Fruit fly (Drosophila melanogaster) whole organism: Measurements from ENCODE around the gene CG42751.

Experiments used
- CG8478 ChIP-seq: fragments of >200 bp; optimal IDR thresholded peaks from 2 replicates; lab custom pipeline; 2018; ENCODE audit warnings: inconsistent platforms
- psq ChIP-seq: fragments of >200 bp; optimal IDR thresholded peaks from 2 replicates; lab custom pipeline; 2017
- usp ChIP-seq: fragments of >200 bp; optimal IDR thresholded peaks from 2 replicates; lab custom pipeline; 2017; ENCODE audit warnings: missing biosample characterization, missing genetic modification characterization, mixed read lengths

- TF ChIP-seq usp (GFP tag; lab: Kevin White, UChicago) (no peak), psq (lab: Kevin White, UChicago) (no peak), CG8478 (no peak)
These were observed 44.9 kb upstream of the CG42751 start for dm6 chr2L:11808327-11808701.
